Fruit fly (Drosophila melanogaster) whole organism, prepupa: Measurements from ENCODE around the gene Prosbeta4.
A peak's percentile ranks its signal among the peaks of the same experiment; 100 is the strongest.

ENCODE experiments used
- Blimp-1 ChIP-seq: fragments of 200-800 bp; sonication (Bioruptor generic); optimal IDR thresholded peaks from 3 replicates; lab custom pipeline; 2017; ENCODE audit warnings: missing biosample characterization, missing genetic modification characterization, mild to moderate bottlenecking, moderate library complexity, missing genetic modification reagents
- CG10631 ChIP-seq: fragments of 200-800 bp; sonication (Bioruptor generic); optimal IDR thresholded peaks from 2 replicates; lab custom pipeline; 2016; ENCODE audit warnings: missing biosample characterization, missing genetic modification characterization
- CG11762 ChIP-seq: fragments of 200-800 bp; sonication (Bioruptor generic); optimal IDR thresholded peaks from 3 replicates; lab custom pipeline; 2016; ENCODE audit warnings: missing biosample characterization, missing genetic modification characterization; ENCODE audit not compliant: insufficient read depth
- CG11902 ChIP-seq: fragments of 200-800 bp; sonication (Bioruptor generic); optimal IDR thresholded peaks from 3 replicates; lab custom pipeline; 2016; ENCODE audit warnings: missing biosample characterization, missing genetic modification characterization
- CG15336 ChIP-seq: fragments of 200-800 bp; sonication (Bioruptor generic); IDR thresholded peaks from 2 replicates; pipeline ENCODE4 v1.3.6; 2022; ENCODE audit warnings: missing biosample characterization, missing genetic modification characterization
- CG16779 ChIP-seq: fragments of 200-800 bp; sonication (Bioruptor generic); optimal IDR thresholded peaks from 3 replicates; lab custom pipeline; 2017; ENCODE audit warnings: missing biosample characterization, mild to moderate bottlenecking, missing genetic modification characterization
- CG3032 ChIP-seq: fragments of 200-800 bp; optimal IDR thresholded peaks from 2 replicates; lab custom pipeline; 2019; ENCODE audit warnings: missing biosample characterization, mild to moderate bottlenecking, missing genetic modification characterization, moderate library complexity
- CG31627 ChIP-seq: fragments of 200-800 bp; sonication (Bioruptor generic); optimal IDR thresholded peaks from 3 replicates; lab custom pipeline; 2016; ENCODE audit warnings: missing biosample characterization, missing genetic modification characterization
- CG34406 ChIP-seq: fragments of 200-800 bp; sonication (Bioruptor generic); optimal IDR thresholded peaks from 3 replicates; lab custom pipeline; 2016; ENCODE audit warnings: missing biosample characterization, missing genetic modification characterization
- CG4318 ChIP-seq: fragments of 200-800 bp; sonication (Bioruptor generic); optimal IDR thresholded peaks from 3 replicates; lab custom pipeline; 2017; ENCODE audit warnings: missing biosample characterization, mild to moderate bottlenecking, missing genetic modification characterization
- CG6163 ChIP-seq: fragments of 200-800 bp; sonication (Bioruptor generic); IDR thresholded peaks from 3 replicates; pipeline ENCODE4 v1.3.6; 2022; ENCODE audit warnings: missing biosample characterization, missing genetic modification characterization
- CG6276 ChIP-seq: fragments of 200-800 bp; sonication (Bioruptor generic); optimal IDR thresholded peaks from 2 replicates; lab custom pipeline; 2017; ENCODE audit warnings: missing biosample characterization, mild to moderate bottlenecking, missing genetic modification characterization
- CG6792 ChIP-seq: fragments of 200-800 bp; sonication (Bioruptor generic); optimal IDR thresholded peaks from 3 replicates; lab custom pipeline; 2016; ENCODE audit warnings: missing biosample characterization, missing genetic modification characterization
- CG6808 ChIP-seq: fragments of 200-800 bp; sonication (Bioruptor generic); optimal IDR thresholded peaks from 3 replicates; lab custom pipeline; 2017; ENCODE audit warnings: missing biosample characterization, missing genetic modification characterization, mild to moderate bottlenecking, moderate library complexity, missing genetic modification reagents
- CG7368 ChIP-seq: fragments of 200-800 bp; sonication (Bioruptor generic); optimal IDR thresholded peaks from 3 replicates; lab custom pipeline; 2016; ENCODE audit warnings: missing biosample characterization, missing genetic modification characterization
- CG8119 ChIP-seq: fragments of 200-800 bp; sonication (Bioruptor generic); IDR thresholded peaks from 3 replicates; pipeline ENCODE4 v1.3.6; 2022; ENCODE audit warnings: missing biosample characterization, missing genetic modification characterization
- CG8319 ChIP-seq: fragments of 200-800 bp; sonication (Bioruptor generic); optimal IDR thresholded peaks from 3 replicates; lab custom pipeline; 2016; ENCODE audit warnings: missing biosample characterization, missing genetic modification characterization
- CG8632 ChIP-seq: fragments of 200-800 bp; sonication (Bioruptor generic); optimal IDR thresholded peaks from 3 replicates; lab custom pipeline; 2016; ENCODE audit warnings: missing biosample characterization, missing genetic modification characterization
- CG9139 ChIP-seq: fragments of 200-800 bp; sonication (Bioruptor generic); optimal IDR thresholded peaks from 3 replicates; lab custom pipeline; 2017; ENCODE audit warnings: missing biosample characterization, mild to moderate bottlenecking, missing genetic modification characterization
- Eip75B ChIP-seq: fragments of 200-800 bp; sonication (Bioruptor generic); optimal IDR thresholded peaks from 3 replicates; lab custom pipeline; 2016; ENCODE audit warnings: missing biosample characterization, missing genetic modification characterization
- Eip78C ChIP-seq: fragments of 200-800 bp; sonication (Bioruptor generic); peaks from one replicate; lab custom pipeline; 2016; ENCODE audit warnings: missing biosample characterization, missing genetic modification characterization
- Eip93F ChIP-seq: fragments of 200-800 bp; sonication (Bioruptor generic); optimal IDR thresholded peaks from 2 replicates; lab custom pipeline; 2016; ENCODE audit warnings: missing biosample characterization, mild to moderate bottlenecking, missing genetic modification characterization
- Ets21C ChIP-seq: fragments of 200-800 bp; sonication (Bioruptor generic); optimal IDR thresholded peaks from 3 replicates; lab custom pipeline; 2016; ENCODE audit warnings: missing biosample characterization, missing genetic modification characterization
- Ets96B ChIP-seq: fragments of 200-800 bp; optimal IDR thresholded peaks from 2 replicates; lab custom pipeline; 2019; ENCODE audit warnings: missing biosample characterization, mild to moderate bottlenecking, missing genetic modification characterization, moderate library complexity
- Gug ChIP-seq: fragments of 200-800 bp; sonication (Bioruptor generic); IDR thresholded peaks from 2 replicates; pipeline ENCODE4 v1.3.6; 2022; ENCODE audit warnings: missing biosample characterization, missing genetic modification characterization
- Hr39 ChIP-seq: fragments of 200-800 bp; sonication (Bioruptor generic); optimal IDR thresholded peaks from 2 replicates; lab custom pipeline; 2016; ENCODE audit warnings: missing biosample characterization, missing genetic modification characterization
- Hr4 ChIP-seq: fragments of 200-800 bp; sonication (Bioruptor generic); optimal IDR thresholded peaks from 3 replicates; lab custom pipeline; 2016; ENCODE audit warnings: missing biosample characterization, missing genetic modification characterization
- Lpt ChIP-seq: fragments of 200-800 bp; sonication (Bioruptor generic); optimal IDR thresholded peaks from 3 replicates; lab custom pipeline; 2016; ENCODE audit warnings: missing biosample characterization, missing genetic modification characterization
- Met ChIP-seq: fragments of 200-800 bp; sonication (Bioruptor generic); optimal IDR thresholded peaks from 3 replicates; lab custom pipeline; 2016; ENCODE audit warnings: missing biosample characterization, missing genetic modification characterization
- Smox ChIP-seq: fragments of 200-800 bp; sonication (Bioruptor generic); optimal IDR thresholded peaks from 3 replicates; lab custom pipeline; 2016; ENCODE audit warnings: missing biosample characterization, missing genetic modification characterization
- Sox102F ChIP-seq: fragments of 200-800 bp; sonication (Bioruptor generic); optimal IDR thresholded peaks from 2 replicates; lab custom pipeline; 2016; ENCODE audit warnings: missing biosample characterization, mild to moderate bottlenecking, missing genetic modification characterization
- Sox14 ChIP-seq: fragments of 200-800 bp; sonication (Bioruptor generic); optimal IDR thresholded peaks from 3 replicates; lab custom pipeline; 2016; ENCODE audit warnings: missing biosample characterization, missing genetic modification characterization
- Sox15 ChIP-seq: fragments of 200-800 bp; sonication (Bioruptor generic); optimal IDR thresholded peaks from 3 replicates; lab custom pipeline; 2016; ENCODE audit warnings: missing biosample characterization, missing genetic modification characterization
- achi ChIP-seq: fragments of 200-800 bp; sonication (Bioruptor generic); optimal IDR thresholded peaks from 3 replicates; lab custom pipeline; 2016; ENCODE audit warnings: missing biosample characterization, missing genetic modification characterization
- acj6 ChIP-seq: fragments of 200-800 bp; sonication (Bioruptor generic); optimal IDR thresholded peaks from 3 replicates; lab custom pipeline; 2016; ENCODE audit warnings: missing biosample characterization, missing genetic modification characterization
- cyc ChIP-seq: fragments of 200-800 bp; sonication (Bioruptor generic); optimal IDR thresholded peaks from 3 replicates; lab custom pipeline; 2016; ENCODE audit warnings: missing biosample characterization, missing genetic modification characterization
- dac ChIP-seq: fragments of 200-800 bp; sonication (Bioruptor generic); optimal IDR thresholded peaks from 2 replicates; lab custom pipeline; 2017; ENCODE audit warnings: missing biosample characterization, mild to moderate bottlenecking, missing genetic modification characterization
- dsx ChIP-seq: fragments of 200-800 bp; optimal IDR thresholded peaks from 3 replicates; lab custom pipeline; 2019; ENCODE audit warnings: missing biosample characterization, mild to moderate bottlenecking, missing genetic modification characterization, moderate library complexity; ENCODE audit not compliant: poor library complexity, severe bottlenecking
- eg ChIP-seq: fragments of 200-800 bp; sonication (Bioruptor generic); IDR thresholded peaks from 3 replicates; pipeline ENCODE4 v1.3.6; 2022; ENCODE audit warnings: missing biosample characterization, missing genetic modification characterization
- esn ChIP-seq: fragments of 200-800 bp; sonication (Bioruptor generic); optimal IDR thresholded peaks from 2 replicates; lab custom pipeline; 2016; ENCODE audit warnings: missing biosample characterization, mild to moderate bottlenecking, missing genetic modification characterization, moderate library complexity
- fd59A ChIP-seq: fragments of 200-800 bp; sonication (Bioruptor generic); optimal IDR thresholded peaks from 2 replicates; lab custom pipeline; 2017; ENCODE audit warnings: missing biosample characterization, mild to moderate bottlenecking, missing genetic modification characterization, missing genetic modification reagents
- fkh ChIP-seq: fragments of 200-800 bp; sonication (Bioruptor generic); optimal IDR thresholded peaks from 3 replicates; lab custom pipeline; 2017; ENCODE audit warnings: missing biosample characterization, mild to moderate bottlenecking, missing genetic modification characterization, moderate library complexity
- lz ChIP-seq: fragments of 200-800 bp; sonication (Bioruptor generic); optimal IDR thresholded peaks from 3 replicates; lab custom pipeline; 2016; ENCODE audit warnings: missing biosample characterization, missing genetic modification characterization
- salr ChIP-seq, 2 experiments: fragments of 200-800 bp; sonication (Bioruptor generic); optimal IDR thresholded peaks; 3 replicates each; lab custom pipeline; 2016 to 2018; ENCODE audit warnings: missing biosample characterization in 2 of 2, missing genetic modification characterization in 2 of 2, mild to moderate bottlenecking in 1 of 2
- spab ChIP-seq: fragments of 200-800 bp; sonication (Bioruptor generic); optimal IDR thresholded peaks from 2 replicates; lab custom pipeline; 2017; ENCODE audit warnings: missing biosample characterization, mild to moderate bottlenecking, missing genetic modification characterization, missing genetic modification reagents
- ss ChIP-seq, 2 experiments: fragments of 200-800 bp; sonication (Bioruptor generic); optimal IDR thresholded peaks; 2 replicates in 1 of 2; 3 replicates in 1 of 2; lab custom pipeline; 2017 to 2018; ENCODE audit warnings: mild to moderate bottlenecking in 2 of 2, missing biosample characterization in 2 of 2, missing genetic modification characterization in 2 of 2, moderate library complexity in 1 of 2
- svp ChIP-seq: fragments of 200-800 bp; sonication (Bioruptor generic); peaks from one replicate; lab custom pipeline; 2016; ENCODE audit warnings: missing biosample characterization, missing genetic modification characterization
- vri ChIP-seq: fragments of 200-800 bp; sonication (Bioruptor generic); optimal IDR thresholded peaks from 3 replicates; lab custom pipeline; 2016; ENCODE audit warnings: missing biosample characterization, mild to moderate bottlenecking, missing genetic modification characterization

Prosbeta4 gene

dm6 chr2L:16710677-16711076 lies 21.3 kb downstream of the Prosbeta4 start:
- no peak for TF ChIP-seq Gug (GFP tag; lab: Robert Waterston, UW)
- peak; percentile 39 for TF ChIP-seq fkh (GFP tag; lab: Kevin White, UChicago)
- peak; percentile 29 for TF ChIP-seq Eip78C
- TF ChIP-seq CG8119 (GFP tag; lab: Robert Waterston, UW): 0 out of 3 replicates have a peak, but pooled peaks have one; percentile 26

dm6 chr2L:16710234-16710633 lies 21.7 kb downstream of the Prosbeta4 start:
- TF ChIP-seq Hr39: no peak
- peak; percentile 52 for TF ChIP-seq fkh (GFP tag; lab: Kevin White, UChicago)
- TF ChIP-seq CG3032 (tag; lab: Kevin White, UChicago): no peak
- TF ChIP-seq esn: no peak
- no peak for TF ChIP-seq CG31627 (GFP tag; lab: Kevin White, UChicago)

- no peak for TF ChIP-seq Eip75B
- TF ChIP-seq Blimp-1 (GFP tag; lab: Kevin White, UChicago): no peak
- TF ChIP-seq CG6808: no peak
- TF ChIP-seq CG6792 (GFP tag; lab: Kevin White, UChicago): no peak
- peak; percentile 78 for TF ChIP-seq CG4318
- no peak for TF ChIP-seq vri (GFP tag; lab: Kevin White, UChicago)
- TF ChIP-seq CG34406 (GFP tag; lab: Kevin White, UChicago): no peak
- no peak for TF ChIP-seq CG8319
- no peak for TF ChIP-seq dsx (GFP tag; lab: Kevin White, UChicago)
- no peak for TF ChIP-seq CG11902 (GFP tag; lab: Kevin White, UChicago)
- TF ChIP-seq Smox: no peak
- peak; percentile 92 for TF ChIP-seq CG15336 (GFP tag; lab: Robert Waterston, UW)
- TF ChIP-seq acj6 (GFP tag; lab: Kevin White, UChicago): peak; percentile 16
- TF ChIP-seq salr (GFP tag; optimal IDR thresholded peaks at IDR 0.05; lab: Kevin White, UChicago): peak in 1 of 2 experiments; percentile 51
- TF ChIP-seq CG6163 (GFP tag; lab: Robert Waterston, UW): peak; percentile 82
- TF ChIP-seq Ets21C (GFP tag; lab: Kevin White, UChicago): no peak
- TF ChIP-seq CG8119 (GFP tag; lab: Robert Waterston, UW): peak; percentile 91
- TF ChIP-seq Sox15 (GFP tag; lab: Kevin White, UChicago): no peak
- no peak for TF ChIP-seq CG16779
- TF ChIP-seq Met (GFP tag; lab: Kevin White, UChicago): no peak
- TF ChIP-seq CG8632: no peak
- TF ChIP-seq Sox102F: no peak
- TF ChIP-seq svp: no peak
- peak; percentile 70 for TF ChIP-seq eg
- peak; percentile 59 for TF ChIP-seq Lpt (GFP tag; lab: Kevin White, UChicago)
- TF ChIP-seq fd59A (GFP tag; lab: Kevin White, UChicago): no peak
- TF ChIP-seq Hr4 (GFP tag; lab: Kevin White, UChicago): peak; percentile 79
- TF ChIP-seq CG7368: no peak
- TF ChIP-seq lz (GFP tag; lab: Kevin White, UChicago): no peak
- no peak for TF ChIP-seq CG9139 (GFP tag; lab: Kevin White, UChicago)
- TF ChIP-seq achi (GFP tag; lab: Kevin White, UChicago): peak; percentile 63
- TF ChIP-seq dac (GFP tag; lab: Kevin White, UChicago): peak; percentile 42
- TF ChIP-seq esn: no peak
- TF ChIP-seq CG6276 (GFP tag; lab: Kevin White, UChicago): no peak
- no peak for TF ChIP-seq Hr39
- TF ChIP-seq CG11762 (GFP tag; lab: Kevin White, UChicago): no peak
- peak; percentile 20 for TF ChIP-seq Ets96B (tag; lab: Kevin White, UChicago)
- no peak for TF ChIP-seq cyc
- TF ChIP-seq CG10631: peak; percentile 48
- no peak for TF ChIP-seq Eip93F (GFP tag; lab: Kevin White, UChicago)
- no peak for TF ChIP-seq ss (GFP tag; optimal IDR thresholded peaks at IDR 0.05; lab: Kevin White, UChicago)
- no peak for TF ChIP-seq Sox14 (GFP tag; lab: Kevin White, UChicago)
- no peak for TF ChIP-seq spab (GFP tag; lab: Kevin White, UChicago)
Observed at dm6 chr2L:16709693-16710092, 22.2 kb downstream of the Prosbeta4 start.
